Worm (Caenorhabditis elegans): ENCODE results near the gene ins-8.

- TF ChIP-seq pha-4 (GFP tag; IDR thresholded peaks at IDR 0.05) (no peak), pha-4 (tag; optimal IDR thresholded peaks at IDR 0.05) (no peak), fkh-10 (GFP tag; optimal IDR thresholded peaks at IDR 0.05) (no peak)
Measured at ce11 chrIV:9723185-9723584, 42.4 kb upstream of the ins-8 start.
